Worm (Caenorhabditis elegans) whole organism, young adult: ENCODE measurements around the gene nhr-235.

ENCODE experiments used
- B0019.2 ChIP-seq: fragments of 200-800 bp; sonication (Bioruptor generic); conservative IDR thresholded peaks from 2 replicates; pipeline ENCODE4 v1.3.6; 2022; ENCODE audit warnings: missing genetic modification reagents, missing genetic modification characterization, missing compliant biosample characterization
- B0035.1 ChIP-seq: sonication (generic microtip); optimal IDR thresholded peaks from 2 replicates; lab custom pipeline; 2016; ENCODE audit warnings: missing genetic modification characterization, mild to moderate bottlenecking, missing compliant biosample characterization, missing genotype, missing genetic modification reagents
- C06A6.2 ChIP-seq: fragments of 200-800 bp; sonication (Bioruptor generic); conservative IDR thresholded peaks from 2 replicates; pipeline ENCODE4 v1.3.6; 2022; ENCODE audit warnings: missing genetic modification characterization, missing compliant biosample characterization
- D2030.7 ChIP-seq: fragments of 200-800 bp; sonication (Bioruptor generic); IDR thresholded peaks from 2 replicates; pipeline ENCODE4 v1.3.6; 2022; ENCODE audit warnings: missing genetic modification reagents, missing genetic modification characterization, missing compliant biosample characterization
- F33H1.4 ChIP-seq: fragments of 200-800 bp; sonication (Bioruptor generic); IDR thresholded peaks from 2 replicates; pipeline ENCODE4 v1.3.6; 2022; ENCODE audit warnings: missing genetic modification reagents, missing genetic modification characterization, missing compliant biosample characterization
- F49E8.2 ChIP-seq: sonication (generic microtip); optimal IDR thresholded peaks from 3 replicates; lab custom pipeline; 2017; ENCODE audit warnings: missing genetic modification characterization, mild to moderate bottlenecking, missing compliant biosample characterization, antibody characterized with exemption, moderate library complexity; ENCODE audit not compliant: insufficient read depth
- F57C9.4 ChIP-seq: sonication (generic microtip); optimal IDR thresholded peaks from 2 replicates; lab custom pipeline; 2017; ENCODE audit warnings: mild to moderate bottlenecking, missing genetic modification characterization, missing compliant biosample characterization
- T26A5.8 ChIP-seq: sonication (generic microtip); optimal IDR thresholded peaks from 2 replicates; lab custom pipeline; 2016; ENCODE audit warnings: missing genetic modification characterization, missing compliant biosample characterization
- ama-1 ChIP-seq, 3 experiments: fragments of 150-350 bp in 1 of 3; sonication (generic microtip) in 2 of 3; optimal IDR thresholded peaks; 2 replicates each; lab custom pipeline; 2014 to 2018; ENCODE audit warnings: missing biosample characterization in 2 of 3, missing genetic modification characterization in 2 of 3, missing genetic modification reagents in 2 of 3
- aptf-2 ChIP-seq: fragments of 200-800 bp; sonication (Bioruptor generic); conservative IDR thresholded peaks from 2 replicates; pipeline ENCODE4 v1.3.6; 2022; ENCODE audit warnings: missing genetic modification reagents, missing genetic modification characterization, missing compliant biosample characterization
- aptf-3 ChIP-seq: fragments of 200-800 bp; sonication (Bioruptor generic); IDR thresholded peaks from 2 replicates; pipeline ENCODE4 v1.3.6; 2022; ENCODE audit warnings: missing genetic modification characterization, missing compliant biosample characterization
- athp-1 ChIP-seq: sonication (generic microtip); optimal IDR thresholded peaks from 2 replicates; lab custom pipeline; 2017; ENCODE audit warnings: mild to moderate bottlenecking, missing genetic modification characterization, missing compliant biosample characterization
- attf-6 ChIP-seq: fragments of 200-800 bp; sonication (Bioruptor generic); IDR thresholded peaks from 2 replicates; pipeline ENCODE4 v1.3.6; 2022; ENCODE audit warnings: missing genetic modification reagents, missing genetic modification characterization, missing compliant biosample characterization
- cebp-2 ChIP-seq: fragments of 200-800 bp; sonication (Bioruptor generic); IDR thresholded peaks from 2 replicates; pipeline ENCODE4 v1.3.6; 2022; ENCODE audit warnings: missing genetic modification characterization, missing compliant biosample characterization
- ceh-27 ChIP-seq: fragments of 200-800 bp; sonication (Bioruptor generic); optimal IDR thresholded peaks from 2 replicates; lab custom pipeline; 2018; ENCODE audit warnings: mild to moderate bottlenecking, missing genetic modification characterization, moderate library complexity, missing compliant biosample characterization
- ceh-79 ChIP-seq: sonication (generic microtip); optimal IDR thresholded peaks from 2 replicates; lab custom pipeline; 2017; ENCODE audit warnings: mild to moderate bottlenecking, missing genetic modification characterization, missing compliant biosample characterization
- dpff-1 ChIP-seq: sonication (generic microtip); optimal IDR thresholded peaks from 2 replicates; lab custom pipeline; 2017; ENCODE audit warnings: mild to moderate bottlenecking, missing genetic modification characterization, missing compliant biosample characterization
- ekl-4 ChIP-seq: fragments of 200-800 bp; sonication (Bioruptor generic); IDR thresholded peaks from 2 replicates; pipeline ENCODE4 v1.3.6; 2022; ENCODE audit warnings: missing genetic modification reagents, missing genetic modification characterization, missing compliant biosample characterization
- ets-4 ChIP-seq: fragments of 200-800 bp; sonication (Bioruptor generic); optimal IDR thresholded peaks from 2 replicates; lab custom pipeline; 2018; ENCODE audit warnings: mild to moderate bottlenecking, missing genetic modification characterization, missing compliant biosample characterization
- hmg-1.2 ChIP-seq: fragments of 200-800 bp; sonication (Bioruptor generic); IDR thresholded peaks from 2 replicates; pipeline ENCODE4 v1.3.6; 2022; ENCODE audit warnings: missing genetic modification reagents, missing genetic modification characterization, missing compliant biosample characterization
- hrde-1 ChIP-seq: sonication (generic microtip); optimal IDR thresholded peaks from 2 replicates; lab custom pipeline; 2016; ENCODE audit warnings: missing genetic modification characterization, mild to moderate bottlenecking, missing compliant biosample characterization, moderate library complexity, missing genotype, missing genetic modification reagents, borderline replicate concordance
- lin-26 ChIP-seq: fragments of 200-800 bp; sonication (Bioruptor generic); IDR thresholded peaks from 2 replicates; pipeline ENCODE4 v1.3.6; 2022; ENCODE audit warnings: missing genetic modification reagents, missing genetic modification characterization, missing compliant biosample characterization
- lin-54 ChIP-seq: fragments of 200-800 bp; sonication (Bioruptor generic); optimal IDR thresholded peaks from 2 replicates; lab custom pipeline; 2018; ENCODE audit warnings: mild to moderate bottlenecking, missing genetic modification characterization, missing compliant biosample characterization
- lsy-27 ChIP-seq: sonication (generic microtip); optimal IDR thresholded peaks from 2 replicates; lab custom pipeline; 2017; ENCODE audit warnings: missing genetic modification characterization, mild to moderate bottlenecking, missing compliant biosample characterization, antibody characterized with exemption, missing genotype, borderline replicate concordance; ENCODE audit not compliant: insufficient read depth
- madf-3 ChIP-seq: fragments of 200-800 bp; sonication (Bioruptor generic); IDR thresholded peaks from 2 replicates; pipeline ENCODE4 v1.3.6; 2022; ENCODE audit warnings: missing genetic modification reagents, missing genetic modification characterization, missing compliant biosample characterization
- madf-6 ChIP-seq: fragments of 200-800 bp; sonication (Bioruptor generic); IDR thresholded peaks from 2 replicates; pipeline ENCODE4 v1.3.6; 2022; ENCODE audit warnings: missing genetic modification reagents, missing genetic modification characterization, missing compliant biosample characterization
- mel-28 ChIP-seq: sonication (generic microtip); optimal IDR thresholded peaks from 2 replicates; lab custom pipeline; 2016; ENCODE audit warnings: borderline replicate concordance, mild to moderate bottlenecking, missing genetic modification characterization, missing compliant biosample characterization
- nhr-120 ChIP-seq: fragments of 200-800 bp; sonication (Bioruptor generic); IDR thresholded peaks from 2 replicates; pipeline ENCODE4 v1.3.6; 2022; ENCODE audit warnings: missing genetic modification characterization, missing compliant biosample characterization
- nhr-90 ChIP-seq: sonication (generic microtip); optimal IDR thresholded peaks from 2 replicates; lab custom pipeline; 2016; ENCODE audit warnings: missing genotype, mild to moderate bottlenecking, missing genetic modification characterization, missing compliant biosample characterization
- repo-1 ChIP-seq: sonication (generic microtip); optimal IDR thresholded peaks from 2 replicates; lab custom pipeline; 2017; ENCODE audit warnings: mild to moderate bottlenecking, missing genetic modification characterization, missing compliant biosample characterization
- sptf-2 ChIP-seq: fragments of 200-800 bp; sonication (Bioruptor generic); optimal IDR thresholded peaks from 2 replicates; lab custom pipeline; 2018; ENCODE audit warnings: mild to moderate bottlenecking, missing genetic modification characterization, missing compliant biosample characterization
- tlf-1 ChIP-seq: fragments of 200-800 bp; sonication (Bioruptor generic); optimal IDR thresholded peaks from 2 replicates; lab custom pipeline; 2018; ENCODE audit warnings: mild to moderate bottlenecking, missing genetic modification characterization, missing compliant biosample characterization
- unc-62 ChIP-seq: fragments of 150-350 bp; optimal IDR thresholded peaks from 2 replicates; lab custom pipeline; 2014; ENCODE audit warnings: missing biosample characterization, missing genetic modification reagents, missing genetic modification characterization
- zfh-2 ChIP-seq: fragments of 200-800 bp; sonication (Bioruptor generic); conservative IDR thresholded peaks from 2 replicates; pipeline ENCODE4 v1.3.6; 2022; ENCODE audit warnings: missing genetic modification reagents, missing genetic modification characterization, missing compliant biosample characterization
- zim-3 ChIP-seq: sonication (generic microtip); optimal IDR thresholded peaks from 2 replicates; lab custom pipeline; 2017; ENCODE audit warnings: mild to moderate bottlenecking, missing genetic modification characterization, moderate library complexity, missing compliant biosample characterization
- ztf-22 ChIP-seq: fragments of 200-800 bp; sonication (Bioruptor generic); optimal IDR thresholded peaks from 2 replicates; lab custom pipeline; 2018; ENCODE audit warnings: mild to moderate bottlenecking, missing genetic modification characterization, moderate library complexity, missing compliant biosample characterization
- ztf-3 ChIP-seq: fragments of 200-800 bp; sonication (Bioruptor generic); optimal IDR thresholded peaks from 2 replicates; lab custom pipeline; 2018; ENCODE audit warnings: mild to moderate bottlenecking, missing genetic modification characterization, missing compliant biosample characterization

The nhr-235 gene

ce11 chrII:12636602-12637001, 3.9 kb upstream of the nhr-235 start, which contains the start of gene nhr-234:
Gene nhr-234, plus strand, starts transcription at chrII:12636678.
- no peak for TF ChIP-seq ets-4 (GFP tag; lab: Kevin White, UChicago)
- TF ChIP-seq cebp-2, result no peak
- no peak for TF ChIP-seq nhr-90
- no peak for TF ChIP-seq hmg-1.2 (GFP tag; lab: Robert Waterston, UW)

ce11 chrII:12651208-12651607, 10.7 kb downstream of the nhr-235 start:
- TF ChIP-seq F33H1.4 (GFP tag; lab: Robert Waterston, UW), result peak; percentile 28; the same call in 1 of the 2 replicates

- no peak for TF ChIP-seq F57C9.4 (tag; lab: Kevin White, UChicago)
- TF ChIP-seq madf-3 (GFP tag; lab: Robert Waterston, UW), result no peak
- no peak for TF ChIP-seq cebp-2
- TF ChIP-seq tlf-1 (GFP tag; lab: Kevin White, UChicago), result no peak
- no peak for TF ChIP-seq B0035.1
- TF ChIP-seq aptf-2 (GFP tag; lab: Robert Waterston, UW), result no peak
- TF ChIP-seq dpff-1 (tag; lab: Kevin White, UChicago), result no peak
- TF ChIP-seq lin-26 (GFP tag; lab: Robert Waterston, UW), result no peak
- TF ChIP-seq nhr-120 (GFP tag; lab: Robert Waterston, UW), result no peak
- no peak for TF ChIP-seq F49E8.2 (tag; lab: Kevin White, UChicago)
- no peak for TF ChIP-seq ztf-3 (GFP tag; lab: Kevin White, UChicago)
- no peak for TF ChIP-seq lin-54 (GFP tag; lab: Kevin White, UChicago)
- TF ChIP-seq, all 124 proteins: peak for 0
Observed at ce11 chrII:12654447-12654846, 14.0 kb downstream of the nhr-235 start, which contains the start of gene rgs-4. Gene rgs-4, plus strand, starts transcription at chrII:12654747.

ce11 chrII:12655816-12656215, 15.3 kb downstream of the nhr-235 start:
- no peak for TF ChIP-seq attf-6 (GFP tag; lab: Robert Waterston, UW)
- TF ChIP-seq aptf-3 (GFP tag; lab: Robert Waterston, UW), result no peak
- no peak for TF ChIP-seq ztf-22 (GFP tag; lab: Kevin White, UChicago)
- no peak for TF ChIP-seq T26A5.8 (tag; lab: Kevin White, UChicago)
- TF ChIP-seq mel-28 (tag; lab: Kevin White, UChicago), result no peak
- TF ChIP-seq, all 124 proteins: peak for 0

ce11 chrII:12657620-12658019, 17.1 kb downstream of the nhr-235 start:
- no peak for TF ChIP-seq B0019.2 (GFP tag; lab: Robert Waterston, UW)
- TF ChIP-seq madf-6 (GFP tag; lab: Robert Waterston, UW), result no peak
- TF ChIP-seq F57C9.4 (tag; lab: Kevin White, UChicago), result no peak
- TF ChIP-seq, all 124 proteins: peak for 0

- TF ChIP-seq D2030.7 (GFP tag; lab: Robert Waterston, UW) (no peak), repo-1 (tag; lab: Kevin White, UChicago) (no peak), ceh-79 (tag; lab: Kevin White, UChicago) (no peak), sptf-2 (GFP tag; lab: Kevin White, UChicago) (no peak), zfh-2 (GFP tag; lab: Robert Waterston, UW) (no peak), aptf-2 (GFP tag; lab: Robert Waterston, UW) (no peak), hrde-1 (tag; lab: Kevin White, UChicago) (no peak), athp-1 (tag; lab: Kevin White, UChicago) (no peak), zim-3 (tag; lab: Kevin White, UChicago) (no peak), ceh-27 (GFP tag; lab: Kevin White, UChicago) (no peak), C06A6.2 (no peak), ama-1 (optimal IDR thresholded peaks at IDR 0.05; lab: Kevin White, UChicago) (no peak), ama-1 (GFP tag; optimal IDR thresholded peaks at IDR 0.05; lab: Kevin White, UChicago) (no peak), unc-62 (no peak), lsy-27 (tag; lab: Kevin White, UChicago) (no peak), tlf-1 (GFP tag; lab: Kevin White, UChicago) (no peak), ekl-4 (GFP tag; lab: Robert Waterston, UW) (no peak), F33H1.4 (GFP tag; lab: Robert Waterston, UW) (no peak)
Observed at ce11 chrII:12658409-12658808, 17.9 kb downstream of the nhr-235 start.
